Worm (Caenorhabditis elegans) whole organism, L2 larva: ENCODE data around the gene prk-2.

Experiments
- ama-1 ChIP-seq: fragments of 150-350 bp; optimal IDR thresholded peaks from 2 replicates; lab custom pipeline; 2018; ENCODE audit warnings: inconsistent platforms
- blmp-1 ChIP-seq: sonication (generic microtip); optimal IDR thresholded peaks from 2 replicates; lab custom pipeline; 2017; ENCODE audit warnings: missing genetic modification characterization, mild to moderate bottlenecking, missing compliant biosample characterization, antibody characterized with exemption, moderate library complexity; ENCODE audit not compliant: insufficient read depth
- ceh-16 ChIP-seq: fragments of 150-350 bp; optimal IDR thresholded peaks from 2 replicates; lab custom pipeline; 2014; ENCODE audit warnings: missing biosample characterization, missing genetic modification characterization
- egl-27 ChIP-seq: sonication (generic microtip); optimal IDR thresholded peaks from 3 replicates; lab custom pipeline; 2017; ENCODE audit warnings: missing biosample characterization, missing genetic modification reagents, missing genetic modification characterization
- lin-13 ChIP-seq: fragments of 150-350 bp; optimal IDR thresholded peaks from 2 replicates; lab custom pipeline; 2014; ENCODE audit warnings: missing biosample characterization, missing genetic modification reagents, missing genetic modification characterization
- lsy-2 ChIP-seq, 2 experiments: fragments of 150-350 bp in 1 of 2; sonication (generic microtip) in 1 of 2; optimal IDR thresholded peaks; 2 replicates each; lab custom pipeline; 2014 to 2017; ENCODE audit warnings: missing biosample characterization in 2 of 2, missing genetic modification characterization in 2 of 2
- nhr-12 ChIP-seq: fragments of 150-350 bp; optimal IDR thresholded peaks from 2 replicates; lab custom pipeline; 2014; ENCODE audit warnings: missing biosample characterization, missing genetic modification characterization
- unc-55 ChIP-seq: fragments of 150-350 bp; sonication (generic microtip); optimal IDR thresholded peaks from 3 replicates; lab custom pipeline; 2014; ENCODE audit warnings: missing biosample characterization, missing genetic modification reagents, missing genetic modification characterization
- unc-62 ChIP-seq: fragments of 150-350 bp; optimal IDR thresholded peaks from 2 replicates; lab custom pipeline; 2014; ENCODE audit warnings: missing biosample characterization, missing genetic modification reagents, missing genetic modification characterization
- ztf-11 ChIP-seq: sonication (generic microtip); optimal IDR thresholded peaks from 2 replicates; lab custom pipeline; 2017; ENCODE audit warnings: missing biosample characterization, missing genetic modification characterization

- TF ChIP-seq ama-1 (lab: Kevin White, UChicago), result no peak
- TF ChIP-seq ceh-16 (tag; lab: Kevin White, UChicago), result no peak
- no peak for TF ChIP-seq lsy-2 (tag; optimal IDR thresholded peaks at IDR 0.05; lab: Kevin White, UChicago)
- no peak for TF ChIP-seq unc-55 (GFP tag; lab: Kevin White, UChicago)
- TF ChIP-seq ztf-11 (tag; lab: Kevin White, UChicago), result no peak
- no peak for TF ChIP-seq nhr-12 (tag; lab: Kevin White, UChicago)
- no peak for TF ChIP-seq lin-13
- TF ChIP-seq blmp-1 (tag; lab: Kevin White, UChicago), result no peak
- no peak for TF ChIP-seq unc-62
- no peak for TF ChIP-seq egl-27
Observed at ce11 chrIII:3390144-3390543, 20.1 kb upstream of the prk-2 start.
